Fruit fly (Drosophila melanogaster): ENCODE data around the gene RpL36A.
A peak's percentile ranks its signal among the peaks of the same experiment; 100 is the strongest.

The RpL36A gene

dm6 chr2L:8001694-8002627 is 40.7 kb downstream of the RpL36A start (continued):
- peak; percentile 65 for TF ChIP-seq CG15601 (tag; optimal IDR thresholded peaks at IDR 0.05)
- peak; percentile 71 for TF ChIP-seq pum (GFP tag; optimal IDR thresholded peaks at IDR 0.05)
- TF ChIP-seq slbo (GFP tag; IDR thresholded peaks at IDR 0.05) = peak; percentile 81
- TF ChIP-seq CG9817 (tag; optimal IDR thresholded peaks at IDR 0.05) = peak; percentile 79
- peak; percentile 87 for TF ChIP-seq sob (GFP tag; IDR thresholded peaks at IDR 0.05)
- TF ChIP-seq CG18262 (tag; optimal IDR thresholded peaks at IDR 0.05) = peak; percentile 93
- peak; percentile 73 for TF ChIP-seq Fer3 (tag; optimal IDR thresholded peaks at IDR 0.05)
- peak; percentile 44 for TF ChIP-seq Sry-δ (GFP tag; optimal IDR thresholded peaks at IDR 0.05)
- TF ChIP-seq kni (GFP tag; optimal IDR thresholded peaks at IDR 0.05) = peak; percentile 41
- TF ChIP-seq Hr78 (GFP tag; optimal IDR thresholded peaks at IDR 0.05) = peak in 1 of 2 experiments; percentile 54
- TF ChIP-seq dysf (GFP tag; IDR thresholded peaks at IDR 0.05) = peak; percentile 93
- peak; percentile 90 for TF ChIP-seq CG34422 (GFP tag; IDR thresholded peaks at IDR 0.05)
- no peak for TF ChIP-seq bbx (GFP tag; IDR thresholded peaks at IDR 0.05; ENCODE audit: partially characterized antibody)
- peak; percentile 68; the same call in 1 of the 3 replicates for TF ChIP-seq CG3726 (GFP tag; IDR thresholded peaks at IDR 0.05)
- TF ChIP-seq Ptx1 (GFP tag; IDR thresholded peaks at IDR 0.05) = peak; percentile 91
- peak; percentile 72 for TF ChIP-seq CG12219 (GFP tag; optimal IDR thresholded peaks at IDR 0.05)
- peak; percentile 61 for TF ChIP-seq Myb (GFP tag; optimal IDR thresholded peaks at IDR 0.05)
- peak in 1 of 2 experiments; percentile 94 for TF ChIP-seq eve (GFP tag; optimal IDR thresholded peaks at IDR 0.05)
- no peak for TF ChIP-seq HLH4C (GFP tag; IDR thresholded peaks at IDR 0.05; ENCODE audit: partially characterized antibody)
- 0 out of 2 replicates have a peak, but pooled peaks have one; percentile 27 for TF ChIP-seq cas (GFP tag; IDR thresholded peaks at IDR 0.05)
- no peak for TF ChIP-seq Dref (GFP tag; IDR thresholded peaks at IDR 0.05)
- TF ChIP-seq C15 (GFP tag; IDR thresholded peaks at IDR 0.05) = peak; percentile 20; the same call in 1 of the 3 replicates
- TF ChIP-seq CG12942 (GFP tag; optimal IDR thresholded peaks at IDR 0.05) = peak; percentile 75
- TF ChIP-seq CG1233 (GFP tag; optimal IDR thresholded peaks at IDR 0.05) = peak; percentile 85
- no peak for TF ChIP-seq CG4360 (GFP tag; IDR thresholded peaks at IDR 0.05)
- peak; percentile 72 for TF ChIP-seq CG4854 (GFP tag; optimal IDR thresholded peaks at IDR 0.05)
- TF ChIP-seq Antp (GFP tag; optimal IDR thresholded peaks at IDR 0.05) = peak; percentile 78
- TF ChIP-seq Med (GFP tag) = peak; percentile 93
- TF ChIP-seq dimm (GFP tag; IDR thresholded peaks at IDR 0.05) = no peak
- TF ChIP-seq Atf-2 (GFP tag; optimal IDR thresholded peaks at IDR 0.05) = peak; percentile 90
- TF ChIP-seq emc (GFP tag; optimal IDR thresholded peaks at IDR 0.05) = peak; percentile 55
- TF ChIP-seq CG2712 (tag; optimal IDR thresholded peaks at IDR 0.05) = peak; percentile 92
- peak; percentile 77 for TF ChIP-seq D19B (GFP tag; optimal IDR thresholded peaks at IDR 0.05)
- TF ChIP-seq Bdp1 (GFP tag; optimal IDR thresholded peaks at IDR 0.05) = peak; percentile 81
- peak; percentile 17 for TF ChIP-seq CG7987 (GFP tag; optimal IDR thresholded peaks at IDR 0.05)
- TF ChIP-seq CkIIα-i1 (GFP tag; IDR thresholded peaks at IDR 0.05) = 0 out of 2 replicates have a peak, but pooled peaks have one; percentile 9
- peak; percentile 89 for TF ChIP-seq nau (GFP tag; optimal IDR thresholded peaks at IDR 0.05)
- peak; percentile 60; the same call in 1 of the 3 replicates for TF ChIP-seq Optix (GFP tag; IDR thresholded peaks at IDR 0.05)
- TF ChIP-seq Jarid2 (GFP tag; optimal IDR thresholded peaks at IDR 0.05) = peak; percentile 71
- no peak for TF ChIP-seq Kr (GFP tag; optimal IDR thresholded peaks at IDR 0.05)
- TF ChIP-seq NK7.1 (GFP tag; optimal IDR thresholded peaks at IDR 0.05) = peak; percentile 65
- TF ChIP-seq usp (GFP tag; optimal IDR thresholded peaks at IDR 0.05) = no peak
- TF ChIP-seq Asciz (GFP tag; optimal IDR thresholded peaks at IDR 0.05) = peak; percentile 87
- TF ChIP-seq Dfd (GFP tag; optimal IDR thresholded peaks at IDR 0.05) = no peak
- TF ChIP-seq GATAe (GFP tag; conservative IDR thresholded peaks at IDR 0.05) = peak; percentile 70
- TF ChIP-seq CG7556 (GFP tag; optimal IDR thresholded peaks at IDR 0.05) = peak; percentile 96
- peak; percentile 89 for TF ChIP-seq vvl (GFP tag; IDR thresholded peaks at IDR 0.05)
- TF ChIP-seq sna (GFP tag; IDR thresholded peaks at IDR 0.05; ENCODE audit: partially characterized antibody) = no peak
